Fruit fly (Drosophila melanogaster) whole organism, adult: ENCODE data around the gene gammaSnap2.

Experiments used
- CG11617 ChIP-seq: fragments of 200-800 bp; sonication (Bioruptor generic); optimal IDR thresholded peaks from 2 replicates; lab custom pipeline; 2017; ENCODE audit warnings: mild to moderate bottlenecking, missing biosample characterization, missing genetic modification reagents, missing genetic modification characterization
- CG12768 ChIP-seq: fragments of 200-800 bp; sonication (Bioruptor generic); optimal IDR thresholded peaks from 2 replicates; lab custom pipeline; 2017; ENCODE audit warnings: missing biosample characterization, missing genetic modification characterization, mild to moderate bottlenecking, moderate library complexity, missing genetic modification reagents
- CG14711 ChIP-seq: fragments of 200-800 bp; sonication (Bioruptor generic); optimal IDR thresholded peaks from 2 replicates; lab custom pipeline; 2018; ENCODE audit warnings: missing biosample characterization, mild to moderate bottlenecking, missing genetic modification characterization, moderate library complexity
- CG1620 ChIP-seq: fragments of 200-800 bp; sonication (Bioruptor generic); optimal IDR thresholded peaks from 2 replicates; lab custom pipeline; 2016; ENCODE audit warnings: missing biosample characterization, missing genetic modification characterization
- CG33017 ChIP-seq: fragments of 200-800 bp; sonication (Bioruptor generic); optimal IDR thresholded peaks from 2 replicates; lab custom pipeline; 2018; ENCODE audit warnings: missing biosample characterization, mild to moderate bottlenecking, missing genetic modification characterization, moderate library complexity
- CG5204 ChIP-seq: fragments of 200-800 bp; sonication (Bioruptor generic); optimal IDR thresholded peaks from 2 replicates; lab custom pipeline; 2016; ENCODE audit warnings: missing biosample characterization, missing genetic modification characterization
- CG7045 ChIP-seq: fragments of 200-800 bp; sonication (Bioruptor generic); optimal IDR thresholded peaks from 2 replicates; lab custom pipeline; 2017; ENCODE audit warnings: missing biosample characterization, mild to moderate bottlenecking, missing genetic modification characterization
- CG7101 ChIP-seq: fragments of 200-800 bp; sonication (Bioruptor generic); optimal IDR thresholded peaks from 2 replicates; lab custom pipeline; 2018; ENCODE audit warnings: missing biosample characterization, mild to moderate bottlenecking, missing genetic modification characterization, moderate library complexity
- Clk ChIP-seq: fragments of 200-800 bp; sonication (Bioruptor generic); optimal IDR thresholded peaks from 2 replicates; lab custom pipeline; 2017; ENCODE audit warnings: missing biosample characterization, missing genetic modification characterization
- Crg-1 ChIP-seq: fragments of 200-800 bp; sonication (Bioruptor generic); optimal IDR thresholded peaks from 2 replicates; lab custom pipeline; 2016; ENCODE audit warnings: missing biosample characterization, missing genetic modification characterization
- Hr96 ChIP-seq: fragments of 200-800 bp; sonication (Bioruptor generic); optimal IDR thresholded peaks from 2 replicates; lab custom pipeline; 2016; ENCODE audit warnings: missing biosample characterization, missing genetic modification characterization
- Mnt ChIP-seq: fragments of 200-800 bp; sonication (Bioruptor generic); optimal IDR thresholded peaks from 2 replicates; lab custom pipeline; 2016; ENCODE audit warnings: missing biosample characterization, mild to moderate bottlenecking, missing genetic modification characterization
- bab1 ChIP-seq: fragments of 200-800 bp; sonication (Bioruptor generic); optimal IDR thresholded peaks from 3 replicates; lab custom pipeline; 2019; ENCODE audit warnings: missing biosample characterization, mild to moderate bottlenecking, missing genetic modification characterization, moderate library complexity
- cic ChIP-seq: fragments of 200-800 bp; sonication (Bioruptor generic); optimal IDR thresholded peaks from 2 replicates; lab custom pipeline; 2017; ENCODE audit warnings: missing biosample characterization, mild to moderate bottlenecking, missing genetic modification characterization, moderate library complexity
- cnc ChIP-seq, 2 experiments: fragments of >200 bp; optimal IDR thresholded peaks; 2 replicates each; lab custom pipeline; 2017
- kay ChIP-seq: fragments of 200-800 bp; sonication (Bioruptor generic); peaks from one replicate; lab custom pipeline; 2016; ENCODE audit warnings: missing biosample characterization, missing genetic modification characterization, borderline replicate concordance
- ovo ChIP-seq: fragments of 200-800 bp; sonication (Bioruptor generic); optimal IDR thresholded peaks from 2 replicates; lab custom pipeline; 2016; ENCODE audit warnings: missing biosample characterization, missing genetic modification characterization
- pad ChIP-seq: fragments of 200-800 bp; sonication (Bioruptor generic); optimal IDR thresholded peaks from 3 replicates; lab custom pipeline; 2017; ENCODE audit warnings: missing biosample characterization, missing genetic modification characterization, mild to moderate bottlenecking, moderate library complexity, missing genetic modification reagents
- tj ChIP-seq: fragments of 200-800 bp; sonication (Bioruptor generic); optimal IDR thresholded peaks from 3 replicates; lab custom pipeline; 2017; ENCODE audit warnings: missing biosample characterization, mild to moderate bottlenecking, missing genetic modification characterization, moderate library complexity
- toe ChIP-seq: fragments of 200-800 bp; sonication (Bioruptor generic); optimal IDR thresholded peaks from 2 replicates; lab custom pipeline; 2016; ENCODE audit warnings: missing biosample characterization, missing genetic modification characterization

The gammaSnap2 gene

dm6 chr3R:10086683-10087082 lies 34.5 kb downstream of the gammaSnap2 start:
- TF ChIP-seq CG14711 (tag; lab: Kevin White, UChicago) (no peak), kay (GFP tag; lab: Kevin White, UChicago) (no peak), Clk (GFP tag; lab: Kevin White, UChicago) (no peak), Mnt (GFP tag; lab: Kevin White, UChicago) (no peak)

DNA sequence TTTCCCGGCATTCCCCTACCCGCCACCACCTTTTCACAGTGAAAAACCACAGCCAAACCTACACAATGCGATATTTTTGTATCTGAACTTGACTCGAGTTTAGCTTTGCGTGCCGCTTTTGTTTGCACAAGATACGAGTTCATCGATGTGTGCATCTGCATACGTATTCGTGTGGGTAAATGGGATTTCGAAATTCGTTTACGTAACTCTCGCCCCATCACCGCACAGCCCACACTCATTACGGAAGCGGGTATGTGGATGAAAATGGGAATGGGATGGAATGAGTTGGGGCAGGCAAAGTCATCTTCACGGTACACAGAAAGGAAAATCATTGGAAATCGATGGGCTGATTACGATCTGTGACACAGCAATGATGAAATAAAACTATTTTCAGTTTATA lies 35.0 kb downstream of the gammaSnap2 start:
- TF ChIP-seq Crg-1 (GFP tag; lab: Kevin White, UChicago) (no peak), CG11617 (GFP tag; lab: Kevin White, UChicago) (no peak), Clk (GFP tag; lab: Kevin White, UChicago) (no peak), Mnt (GFP tag; lab: Kevin White, UChicago) (no peak), CG14711 (tag; lab: Kevin White, UChicago) (no peak), CG7101 (no peak), cic (GFP tag; lab: Kevin White, UChicago) (peak; percentile 50), toe (peak; percentile 43), CG1620 (GFP tag; lab: Kevin White, UChicago) (no peak), CG12768 (no peak)

DNA sequence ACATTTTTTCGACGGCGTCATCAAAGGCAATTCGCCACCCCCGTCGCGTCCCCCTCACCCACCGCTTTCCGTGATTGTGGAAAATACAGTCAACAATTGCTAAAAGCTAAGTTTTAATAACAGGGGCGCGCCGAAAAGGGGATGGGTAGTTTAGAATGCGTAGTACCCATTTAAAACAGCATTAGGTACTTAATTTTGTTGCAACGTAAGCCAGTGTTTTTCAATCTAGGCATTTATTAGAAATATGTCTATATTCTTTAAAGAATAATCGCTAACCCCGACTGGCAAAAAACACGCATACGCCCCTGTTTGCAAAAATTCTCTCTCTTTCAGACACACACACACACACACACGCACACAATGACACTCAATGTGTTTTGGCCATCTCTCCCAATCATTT lies 36.3 kb downstream of the gammaSnap2 start:
- peak; percentile 88 for TF ChIP-seq CG14711 (tag; lab: Kevin White, UChicago)
- TF ChIP-seq cnc (optimal IDR thresholded peaks at IDR 0.05; lab: Kevin White, UChicago) = no peak
- TF ChIP-seq ovo (GFP tag; lab: Kevin White, UChicago) = peak; percentile 81
- peak; percentile 92 for TF ChIP-seq tj (GFP tag; lab: Kevin White, UChicago)
- TF ChIP-seq Mnt (GFP tag; lab: Kevin White, UChicago) = peak; percentile 86
- TF ChIP-seq Clk (GFP tag; lab: Kevin White, UChicago) = peak; percentile 93
- no peak for TF ChIP-seq kay (GFP tag; lab: Kevin White, UChicago)
- TF ChIP-seq pad (GFP tag; lab: Kevin White, UChicago) = peak; percentile 75
- TF ChIP-seq bab1 (GFP tag; lab: Kevin White, UChicago) = peak; percentile 71
- peak; percentile 72 for TF ChIP-seq cic (GFP tag; lab: Kevin White, UChicago)
- TF ChIP-seq CG11617 (GFP tag; lab: Kevin White, UChicago) = peak; percentile 94
- peak; percentile 72 for TF ChIP-seq Crg-1 (GFP tag; lab: Kevin White, UChicago)
- peak; percentile 87 for TF ChIP-seq Hr96 (GFP tag; lab: Kevin White, UChicago)
- peak; percentile 95 for TF ChIP-seq CG5204 (GFP tag; lab: Kevin White, UChicago)
- TF ChIP-seq CG33017 (tag; lab: Kevin White, UChicago) = peak; percentile 96
- TF ChIP-seq CG12768 = peak; percentile 96
- peak; percentile 87 for TF ChIP-seq toe
- peak; percentile 96 for TF ChIP-seq CG7101
- peak; percentile 71 for TF ChIP-seq CG1620 (GFP tag; lab: Kevin White, UChicago)
- TF ChIP-seq CG7045 (GFP tag; lab: Kevin White, UChicago) = peak; percentile 95

DNA sequence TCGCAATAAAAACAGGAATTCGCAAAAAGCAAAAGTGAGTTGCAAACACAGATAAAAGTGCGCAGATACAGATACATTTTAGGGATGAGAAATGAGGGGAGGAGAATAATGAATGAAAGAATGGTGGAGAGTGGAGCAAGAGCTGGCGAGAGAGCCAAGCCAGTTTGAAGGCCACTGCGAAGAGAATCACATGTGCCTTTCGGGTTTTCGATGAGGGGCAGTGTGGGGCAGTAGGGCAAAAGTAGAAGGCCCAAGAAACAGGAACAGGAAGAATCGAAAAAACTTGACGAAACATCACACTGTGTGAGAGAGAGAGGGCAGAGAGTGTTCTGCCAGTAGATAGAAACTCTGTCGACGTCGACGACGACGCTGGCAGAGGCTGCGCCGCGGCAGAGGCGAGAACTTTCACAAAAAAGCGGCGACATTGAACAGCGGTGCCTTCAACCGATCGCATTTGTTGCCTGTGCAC lies 37.0 kb downstream of the gammaSnap2 start:
- TF ChIP-seq CG7045 (GFP tag; lab: Kevin White, UChicago) (no peak), CG1620 (GFP tag; lab: Kevin White, UChicago) (no peak), CG7101 (no peak), Hr96 (GFP tag; lab: Kevin White, UChicago) (no peak), ovo (GFP tag; lab: Kevin White, UChicago) (no peak), CG12768 (peak; percentile 58), cnc (optimal IDR thresholded peaks at IDR 0.05; lab: Kevin White, UChicago) (no peak), Crg-1 (GFP tag; lab: Kevin White, UChicago) (no peak), kay (GFP tag; lab: Kevin White, UChicago) (no peak), toe (no peak), CG33017 (tag; lab: Kevin White, UChicago) (no peak), CG14711 (tag; lab: Kevin White, UChicago) (no peak), CG5204 (GFP tag; lab: Kevin White, UChicago) (no peak), pad (GFP tag; lab: Kevin White, UChicago) (peak; percentile 71), Clk (GFP tag; lab: Kevin White, UChicago) (no peak), cic (GFP tag; lab: Kevin White, UChicago) (peak; percentile 80), Mnt (GFP tag; lab: Kevin White, UChicago) (peak; percentile 94)

dm6 chr3R:10083077-10083476 lies 38.1 kb downstream of the gammaSnap2 start:
- TF ChIP-seq Hr96 (GFP tag; lab: Kevin White, UChicago) (peak; percentile 39), CG12768 (peak; percentile 14), cic (GFP tag; lab: Kevin White, UChicago) (peak; percentile 39), CG1620 (GFP tag; lab: Kevin White, UChicago) (no peak), Mnt (GFP tag; lab: Kevin White, UChicago) (peak; percentile 64), CG7101 (peak; percentile 67), CG33017 (tag; lab: Kevin White, UChicago) (peak; percentile 69), Clk (GFP tag; lab: Kevin White, UChicago) (no peak), CG14711 (tag; lab: Kevin White, UChicago) (peak; percentile 68)

DNA sequence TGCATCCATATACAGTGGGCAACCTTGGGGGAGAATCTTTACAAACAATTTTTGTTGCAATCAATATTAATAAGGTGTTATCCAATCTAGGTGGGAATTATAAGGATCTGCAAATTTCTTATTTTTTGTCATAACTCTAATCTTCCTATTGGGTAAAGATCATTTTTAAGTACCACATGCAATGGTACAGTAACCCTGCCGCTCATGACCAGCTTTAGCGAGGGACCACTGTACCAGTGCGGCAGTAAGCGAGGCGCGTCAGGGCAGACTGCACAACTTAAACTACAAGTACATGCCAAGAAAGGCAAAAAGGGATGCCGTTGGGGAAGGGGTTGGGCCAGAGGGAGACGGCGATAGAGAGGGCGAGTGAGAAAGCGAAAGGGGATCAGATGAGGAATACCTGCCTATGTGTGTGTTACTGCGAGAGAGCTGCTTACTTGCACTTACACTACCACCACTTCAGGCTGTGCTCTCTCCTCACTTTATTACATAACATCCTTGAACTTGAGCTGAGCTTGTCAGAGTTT lies 38.6 kb downstream of the gammaSnap2 start:
- TF ChIP-seq CG12768 = peak; percentile 99
- peak; percentile 95 for TF ChIP-seq Crg-1 (GFP tag; lab: Kevin White, UChicago)
- peak; percentile 98 for TF ChIP-seq Clk (GFP tag; lab: Kevin White, UChicago)
- TF ChIP-seq Mnt (GFP tag; lab: Kevin White, UChicago) = peak; percentile 85
- TF ChIP-seq ovo (GFP tag; lab: Kevin White, UChicago) = peak; percentile 86
- peak; percentile 96 for TF ChIP-seq CG11617 (GFP tag; lab: Kevin White, UChicago)
- TF ChIP-seq bab1 (GFP tag; lab: Kevin White, UChicago) = peak; percentile 76
- TF ChIP-seq CG14711 (tag; lab: Kevin White, UChicago) = peak; percentile 91
- TF ChIP-seq CG5204 (GFP tag; lab: Kevin White, UChicago) = peak; percentile 98
- TF ChIP-seq tj (GFP tag; lab: Kevin White, UChicago) = peak; percentile 75
- peak; percentile 98 for TF ChIP-seq CG7045 (GFP tag; lab: Kevin White, UChicago)
- TF ChIP-seq CG1620 (GFP tag; lab: Kevin White, UChicago) = peak; percentile 90
- TF ChIP-seq CG33017 (tag; lab: Kevin White, UChicago) = peak; percentile 98
- TF ChIP-seq cnc (optimal IDR thresholded peaks at IDR 0.05; lab: Kevin White, UChicago) = peak in 1 of 2 experiments; percentile 9
- peak; percentile 89 for TF ChIP-seq pad (GFP tag; lab: Kevin White, UChicago)
- peak; percentile 97 for TF ChIP-seq CG7101
- no peak for TF ChIP-seq kay (GFP tag; lab: Kevin White, UChicago)
- peak; percentile 84 for TF ChIP-seq cic (GFP tag; lab: Kevin White, UChicago)
- TF ChIP-seq toe = peak; percentile 99
- peak; percentile 98 for TF ChIP-seq Hr96 (GFP tag; lab: Kevin White, UChicago)
